Fruit fly (Drosophila melanogaster): Measurements from ENCODE around the gene CG13856.

The CG13856 gene

dm6 chr3R:22389614-22390013 is 12.8 kb upstream of the CG13856 start, which contains the start of the genes CAH8 and CG7059:
Gene CAH8, minus strand, starts transcription at chr3R:22389714.
Gene CG7059, plus strand, starts transcription at chr3R:22389780.
- TF ChIP-seq CrebA (GFP tag; optimal IDR thresholded peaks at IDR 0.05; ENCODE audit: borderline replicate concordance) = no peak
- no peak for TF ChIP-seq Mio (GFP tag; optimal IDR thresholded peaks at IDR 0.05)

- TF ChIP-seq psq (GFP tag; optimal IDR thresholded peaks at IDR 0.05) = peak; percentile 45
- TF ChIP-seq OdsH (GFP tag; optimal IDR thresholded peaks at IDR 0.05) = no peak
Observed at dm6 chr3R:22390109-22390508, 12.3 kb upstream of the CG13856 start.

- TF ChIP-seq Hnf4 (GFP tag; optimal IDR thresholded peaks at IDR 0.05) (no peak), psq (GFP tag; optimal IDR thresholded peaks at IDR 0.05) (no peak), br (GFP tag; optimal IDR thresholded peaks at IDR 0.05) (no peak), tai (GFP tag; optimal IDR thresholded peaks at IDR 0.05) (no peak), jim (GFP tag; optimal IDR thresholded peaks at IDR 0.05) (no peak)
Observed at dm6 chr3R:22394004-22394403, 8.5 kb upstream of the CG13856 start, which contains the start of gene CG13857. Gene CG13857, minus strand, starts transcription at chr3R:22394104.

dm6 chr3R:22395409-22396178 is 6.9 kb upstream of the CG13856 start:
- TF ChIP-seq Myc (optimal IDR thresholded peaks at IDR 0.05) (no peak), CrebA (GFP tag; optimal IDR thresholded peaks at IDR 0.05; ENCODE audit: borderline replicate concordance) (no peak), Mio (GFP tag; optimal IDR thresholded peaks at IDR 0.05) (no peak)

dm6 chr3R:22396238-22396772 is 6.2 kb upstream of the CG13856 start:
- TF ChIP-seq br (GFP tag; optimal IDR thresholded peaks at IDR 0.05) (no peak), CG9705 (GFP tag; optimal IDR thresholded peaks at IDR 0.05) (no peak), CrebA (GFP tag; optimal IDR thresholded peaks at IDR 0.05; ENCODE audit: borderline replicate concordance) (no peak), tai (GFP tag; optimal IDR thresholded peaks at IDR 0.05) (no peak), OdsH (GFP tag; optimal IDR thresholded peaks at IDR 0.05) (no peak), HLH106 (tag; optimal IDR thresholded peaks at IDR 0.05) (no peak), Sp1 (GFP tag; optimal IDR thresholded peaks at IDR 0.05) (no peak), Hr83 (GFP tag; optimal IDR thresholded peaks at IDR 0.05; ENCODE audit: poor library complexity, severe bottlenecking) (no peak), dl (GFP tag; optimal IDR thresholded peaks at IDR 0.05; ENCODE audit: insufficient read depth in 1 of 2, partially characterized antibody in 2 of 2) (no peak), Dif (GFP tag; optimal IDR thresholded peaks at IDR 0.05; ENCODE audit: partially characterized antibody) (no peak), lola (GFP tag; optimal IDR thresholded peaks at IDR 0.05) (no peak), Rel (GFP tag; optimal IDR thresholded peaks at IDR 0.05) (no peak), Rel (tag; optimal IDR thresholded peaks at IDR 0.05) (no peak), h (GFP tag; optimal IDR thresholded peaks at IDR 0.05) (no peak), Myc (optimal IDR thresholded peaks at IDR 0.05) (no peak), ey (GFP tag; optimal IDR thresholded peaks at IDR 0.05) (no peak), dsf (GFP tag; optimal IDR thresholded peaks at IDR 0.05; ENCODE audit: borderline replicate concordance) (no peak), foxo (GFP tag; optimal IDR thresholded peaks at IDR 0.05) (no peak)

- TF ChIP-seq N (GFP tag; optimal IDR thresholded peaks at IDR 0.05) (peak; percentile 77), usp (GFP tag; optimal IDR thresholded peaks at IDR 0.05) (no peak), Myc (optimal IDR thresholded peaks at IDR 0.05) (peak; percentile 23), jim (GFP tag; optimal IDR thresholded peaks at IDR 0.05) (no peak), rgr (GFP tag; optimal IDR thresholded peaks at IDR 0.05) (no peak), Abd-B (GFP tag; optimal IDR thresholded peaks at IDR 0.05) (peak; percentile 14), Vsx2 (GFP tag; optimal IDR thresholded peaks at IDR 0.05; ENCODE audit: partially characterized antibody) (no peak)
Observed at dm6 chr3R:22397068-22397700, 5.3 kb upstream of the CG13856 start.

Measured in whole organism, wandering third instar larva.